Fruit fly (Drosophila melanogaster): ENCODE data around the gene CG14095.

dm6 chr3L:19486398-19486797 lies 21.8 kb upstream of the CG14095 start, which contains the start of gene brv1:
- no peak for TF ChIP-seq net (GFP tag; optimal IDR thresholded peaks at IDR 0.05)
- no peak for TF ChIP-seq fd85E (GFP tag; optimal IDR thresholded peaks at IDR 0.05)
- TF ChIP-seq CG9139 (GFP tag; optimal IDR thresholded peaks at IDR 0.05) = no peak
- no peak for TF ChIP-seq pdm3 (GFP tag; optimal IDR thresholded peaks at IDR 0.05)
- no peak for TF ChIP-seq dac (GFP tag; optimal IDR thresholded peaks at IDR 0.05)
- no peak for TF ChIP-seq fd59A (GFP tag; optimal IDR thresholded peaks at IDR 0.05)
- TF ChIP-seq CG11762 (GFP tag; optimal IDR thresholded peaks at IDR 0.05; ENCODE audit: insufficient read depth) = no peak
- no peak for TF ChIP-seq CG4318 (GFP tag; optimal IDR thresholded peaks at IDR 0.05)
